Fruit fly (Drosophila melanogaster) whole organism, wandering third instar larva: ENCODE results near the gene Nepl3.

ENCODE experiments used
- CG32264 ChIP-seq: fragments of 200-800 bp; sonication (Bioruptor generic); optimal IDR thresholded peaks from 2 replicates; lab custom pipeline; 2016; ENCODE audit warnings: missing biosample characterization, missing genetic modification characterization
- Sp1 ChIP-seq: fragments of 200-800 bp; sonication (Bioruptor generic); optimal IDR thresholded peaks from 3 replicates; lab custom pipeline; 2019; ENCODE audit warnings: missing biosample characterization, mild to moderate bottlenecking, missing genetic modification characterization, moderate library complexity
- Vsx2 ChIP-seq: fragments of 200-300, 225-300 bp; sonication (Bioruptor generic); optimal IDR thresholded peaks from 2 replicates; lab custom pipeline; 2018; ENCODE audit warnings: missing biosample characterization, missing genetic modification characterization; ENCODE audit not compliant: partially characterized antibody
- dl ChIP-seq, 2 experiments: fragments of 175-275, 200-275 bp in 1 of 2; fragments of 200-275 bp in 1 of 2; sonication (Bioruptor generic); optimal IDR thresholded peaks; lab custom pipeline; 2018; ENCODE audit warnings: mild to moderate bottlenecking in 2 of 2, missing biosample characterization in 2 of 2, missing genetic modification characterization in 2 of 2, moderate library complexity in 2 of 2; ENCODE audit not compliant: partially characterized antibody in 2 of 2, insufficient read depth in 1 of 2
- psq ChIP-seq: fragments of 200-800 bp; sonication (Bioruptor generic); optimal IDR thresholded peaks from 3 replicates; lab custom pipeline; 2017; ENCODE audit warnings: missing biosample characterization, mild to moderate bottlenecking, missing genetic modification characterization, moderate library complexity
- rgr ChIP-seq: fragments of 200-800 bp; sonication (Bioruptor generic); optimal IDR thresholded peaks from 3 replicates; lab custom pipeline; 2016; ENCODE audit warnings: missing biosample characterization, mild to moderate bottlenecking, missing genetic modification characterization

dm6 chr2L:5092145-5092544 lies 34.1 kb upstream of the Nepl3 start:
- no peak for TF ChIP-seq Vsx2 (GFP tag; lab: Kevin White, UChicago)
- TF ChIP-seq dl (GFP tag; optimal IDR thresholded peaks at IDR 0.05; lab: Kevin White, UChicago; ENCODE audit: insufficient read depth in 1 of 2, partially characterized antibody in 2 of 2), result no peak
- no peak for TF ChIP-seq Sp1 (GFP tag; lab: Kevin White, UChicago)
- TF ChIP-seq psq (GFP tag; lab: Kevin White, UChicago), result no peak
- TF ChIP-seq CG32264 (GFP tag; lab: Kevin White, UChicago), result no peak
- no peak for TF ChIP-seq rgr
